Worm (Caenorhabditis elegans): ENCODE data around the gene C02B10.4.

Gene C02B10.4

DNA sequence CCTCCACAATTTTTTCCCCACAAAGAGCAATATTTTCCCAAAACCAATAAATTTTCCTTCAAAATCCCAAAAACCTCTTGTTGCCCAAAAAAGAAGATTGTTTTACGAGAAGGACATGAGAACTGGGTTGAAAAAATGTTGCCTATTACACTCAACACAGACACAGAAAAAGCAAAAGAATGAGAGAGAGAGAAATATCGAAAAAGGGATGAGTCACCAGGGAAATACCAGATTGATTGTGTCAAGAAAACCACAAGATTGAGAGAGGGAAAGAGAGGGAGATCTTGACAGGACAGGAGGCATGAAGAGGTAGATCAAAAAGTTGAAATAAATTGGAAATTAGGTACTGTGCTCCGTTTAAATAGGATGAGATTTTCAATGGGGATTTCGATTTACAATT, 43.4 kb downstream of the C02B10.4 start:
- TF ChIP-seq elt-1 (tag; optimal IDR thresholded peaks at IDR 0.05; ENCODE audit: borderline replicate concordance, insufficient read depth) (no peak), unc-62 (GFP tag; optimal IDR thresholded peaks at IDR 0.05) (no peak), nhr-12 (tag; optimal IDR thresholded peaks at IDR 0.05) (no peak), nhr-237 (tag; optimal IDR thresholded peaks at IDR 0.05) (no peak), lin-32 (GFP tag; optimal IDR thresholded peaks at IDR 0.05) (no peak), drap-1 (GFP tag; optimal IDR thresholded peaks at IDR 0.05) (no peak), ceh-43 (GFP tag; optimal IDR thresholded peaks at IDR 0.05) (no peak), ceh-39 (tag; optimal IDR thresholded peaks at IDR 0.05) (no peak)

DNA sequence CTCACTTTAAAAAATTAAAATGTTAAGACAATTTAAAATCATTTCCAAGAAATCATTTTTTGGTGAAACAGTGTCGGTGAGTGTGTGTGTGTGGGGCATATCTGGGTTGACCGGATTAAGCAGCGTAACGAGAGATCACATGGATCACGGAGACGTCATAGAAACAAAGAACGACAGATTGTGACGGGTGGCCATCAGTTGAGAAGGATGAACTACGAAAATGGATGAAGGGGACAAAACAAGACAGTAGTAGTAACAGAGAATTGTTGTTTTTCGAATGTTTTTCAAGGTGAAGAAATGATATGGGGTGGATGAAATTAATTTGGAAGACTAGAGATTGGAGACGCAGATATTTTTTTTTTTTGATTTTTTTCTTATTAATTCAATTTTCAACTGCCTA, 45.1 kb downstream of the C02B10.4 start:
- no peak for TF ChIP-seq nhr-237 (tag; optimal IDR thresholded peaks at IDR 0.05)
- TF ChIP-seq unc-120 (tag; optimal IDR thresholded peaks at IDR 0.05; ENCODE audit: poor library complexity, severe bottlenecking) = peak; percentile 48

DNA sequence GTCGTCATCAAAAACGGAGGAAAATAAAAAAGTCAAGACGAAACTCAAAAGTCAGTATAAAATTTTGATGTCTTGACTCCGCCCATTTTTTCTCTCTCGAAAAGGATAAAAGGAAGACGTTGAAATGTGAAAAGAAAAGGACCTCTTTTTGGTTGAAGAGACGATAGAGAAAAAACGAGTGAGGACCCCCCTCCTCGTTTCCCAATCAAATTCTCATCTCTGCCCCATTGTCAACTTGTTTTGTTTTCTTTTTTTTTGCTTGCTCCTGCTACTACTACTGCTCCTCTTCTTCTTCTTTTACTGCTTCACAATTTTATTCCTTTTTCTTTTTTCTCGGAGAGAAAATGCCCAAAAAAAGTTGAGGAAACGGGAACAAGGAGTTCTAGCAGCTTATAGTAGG, 46.4 kb downstream of the C02B10.4 start:
- TF ChIP-seq ces-1 (GFP tag; optimal IDR thresholded peaks at IDR 0.05) (peak; percentile 88), tbx-8 (GFP tag; optimal IDR thresholded peaks at IDR 0.05) (no peak)

DNA sequence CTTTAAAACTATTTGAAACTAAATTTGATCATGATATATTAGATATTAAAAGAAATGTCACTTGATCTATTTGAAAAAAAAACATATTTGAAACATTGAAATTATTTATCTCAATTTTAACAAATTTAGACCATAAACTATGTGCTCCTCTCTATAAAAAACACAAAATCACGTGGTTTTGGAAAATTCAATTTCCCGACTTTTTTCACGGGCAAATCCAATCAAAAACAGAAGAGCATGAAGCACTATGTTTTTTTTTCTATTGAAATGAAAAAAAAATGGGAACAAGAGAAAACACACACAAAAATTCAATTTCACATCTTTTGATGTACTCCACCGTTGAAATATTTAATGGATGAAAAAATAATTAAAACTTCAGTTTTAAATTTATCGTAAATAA, 47.8 kb downstream of the C02B10.4 start:
- TF ChIP-seq ceh-43 (GFP tag; optimal IDR thresholded peaks at IDR 0.05) (no peak), blmp-1 (tag; optimal IDR thresholded peaks at IDR 0.05) (no peak), ces-1 (GFP tag; optimal IDR thresholded peaks at IDR 0.05) (peak; percentile 44), elt-1 (tag; optimal IDR thresholded peaks at IDR 0.05; ENCODE audit: borderline replicate concordance, insufficient read depth) (no peak), nhr-76 (tag; optimal IDR thresholded peaks at IDR 0.05) (no peak), ham-2 (GFP tag; optimal IDR thresholded peaks at IDR 0.05) (no peak), mab-5 (tag; optimal IDR thresholded peaks at IDR 0.05) (no peak)

DNA sequence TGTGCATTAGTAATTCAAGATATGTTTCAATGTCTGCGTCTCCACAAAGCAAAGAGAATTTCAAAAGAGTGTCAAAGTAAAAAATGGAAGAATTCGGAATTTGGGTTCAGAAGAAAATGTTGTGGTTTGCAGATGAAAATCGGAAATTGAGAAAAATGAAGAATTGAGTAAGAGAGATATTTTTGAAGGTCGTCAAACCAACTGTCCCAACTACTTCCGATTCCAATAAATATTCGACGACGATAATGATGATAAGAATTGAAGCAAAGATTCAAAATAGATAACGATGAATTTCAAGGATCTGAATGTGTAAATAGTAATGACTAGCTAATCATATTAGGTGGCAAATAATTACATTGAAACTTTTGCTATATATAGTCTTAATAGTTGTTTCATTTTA, 48.6 kb downstream of the C02B10.4 start:
- TF ChIP-seq nhr-28 (tag; optimal IDR thresholded peaks at IDR 0.05) = no peak
- TF ChIP-seq mep-1 (tag; optimal IDR thresholded peaks at IDR 0.05) = no peak
- TF ChIP-seq sptf-1 (tag; optimal IDR thresholded peaks at IDR 0.05) = no peak
- no peak for TF ChIP-seq flh-1 (GFP tag; optimal IDR thresholded peaks at IDR 0.05)
- TF ChIP-seq zip-8 (tag; optimal IDR thresholded peaks at IDR 0.05) = no peak
- TF ChIP-seq nhr-12 (tag; optimal IDR thresholded peaks at IDR 0.05) = no peak

All from whole organism, mixed stage, embryonic.